Worm (Caenorhabditis elegans) whole organism, L4 larva: Measurements from ENCODE around the gene vrk-1.
A peak's percentile ranks its signal among the peaks of the same experiment; 100 is the strongest.

Experiments
- F26F4.8 ChIP-seq: fragments of 200-800 bp; sonication (Bioruptor generic); conservative IDR thresholded peaks from 2 replicates; pipeline ENCODE4 v1.3.6; 2022; ENCODE audit warnings: missing genetic modification characterization, missing compliant biosample characterization
- F37D6.2 ChIP-seq: sonication (generic microtip); optimal IDR thresholded peaks from 2 replicates; lab custom pipeline; 2016; ENCODE audit warnings: mild to moderate bottlenecking, missing genetic modification characterization, missing compliant biosample characterization
- F44E2.7 ChIP-seq: fragments of 200-800 bp; sonication (Bioruptor generic); IDR thresholded peaks from 2 replicates; pipeline ENCODE4 v2.1.2; 2022; ENCODE audit warnings: missing genetic modification characterization, missing compliant biosample characterization
- T20F7.1 ChIP-seq: fragments of 200-800 bp; sonication (Bioruptor generic); optimal IDR thresholded peaks from 2 replicates; lab custom pipeline; 2018; ENCODE audit warnings: mild to moderate bottlenecking, missing genetic modification characterization, missing compliant biosample characterization
- T26A8.4 ChIP-seq: fragments of 200-800 bp; sonication (Bioruptor generic); IDR thresholded peaks from 2 replicates; pipeline ENCODE4 v1.3.6; 2022; ENCODE audit warnings: missing genetic modification characterization, missing compliant biosample characterization
- Y105C5A.15 ChIP-seq: fragments of 200-800 bp; sonication (Bioruptor generic); IDR thresholded peaks from 2 replicates; pipeline ENCODE4 v1.3.6; 2022; ENCODE audit warnings: missing genetic modification characterization, missing compliant biosample characterization
- Y5F2A.4 ChIP-seq: fragments of 200-800 bp; sonication (Bioruptor generic); optimal IDR thresholded peaks from 2 replicates; lab custom pipeline; 2018; ENCODE audit warnings: mild to moderate bottlenecking, missing genetic modification characterization, missing compliant biosample characterization
- ZK337.2 ChIP-seq: fragments of 200-800 bp; sonication (Bioruptor generic); IDR thresholded peaks from 2 replicates; pipeline ENCODE4 v1.3.6; 2022; ENCODE audit warnings: missing genetic modification reagents, missing genetic modification characterization, missing compliant biosample characterization
- aha-1 ChIP-seq: fragments of 150-350 bp; peaks from one replicate; lab custom pipeline; 2014; ENCODE audit warnings: missing biosample characterization, missing genetic modification characterization
- attf-4 ChIP-seq: sonication (generic microtip); optimal IDR thresholded peaks from 3 replicates; lab custom pipeline; 2017; ENCODE audit warnings: missing biosample characterization, missing genetic modification characterization
- ceh-20 ChIP-seq: fragments of 200-800 bp; sonication (Bioruptor generic); IDR thresholded peaks from 2 replicates; pipeline ENCODE4 v1.3.6; 2022; ENCODE audit warnings: missing genetic modification reagents, missing genetic modification characterization, missing compliant biosample characterization
- ceh-32 ChIP-seq: sonication (generic microtip); optimal IDR thresholded peaks from 2 replicates; lab custom pipeline; 2016; ENCODE audit warnings: mild to moderate bottlenecking, missing genetic modification characterization, missing compliant biosample characterization; ENCODE audit not compliant: poor library complexity
- ceh-62 ChIP-seq: sonication (generic microtip); optimal IDR thresholded peaks from 2 replicates; lab custom pipeline; 2017; ENCODE audit warnings: missing biosample characterization, missing genetic modification characterization
- ces-1 ChIP-seq: fragments of 150-350 bp; sonication (generic microtip); optimal IDR thresholded peaks from 4 replicates; lab custom pipeline; 2014; ENCODE audit warnings: missing biosample characterization, missing genetic modification reagents, missing genetic modification characterization
- dpl-1 ChIP-seq: fragments of 150-350 bp; optimal IDR thresholded peaks from 2 replicates; lab custom pipeline; 2014; ENCODE audit warnings: missing biosample characterization, missing genetic modification reagents, missing genetic modification characterization
- egl-43 ChIP-seq: fragments of 200-800 bp; sonication (Bioruptor generic); IDR thresholded peaks from 2 replicates; pipeline ENCODE4 v1.3.6; 2022; ENCODE audit warnings: missing genetic modification reagents, missing genetic modification characterization, missing compliant biosample characterization
- hlh-11 ChIP-seq: fragments of 200-800 bp; sonication (Bioruptor generic); optimal IDR thresholded peaks from 2 replicates; lab custom pipeline; 2018; ENCODE audit warnings: mild to moderate bottlenecking, missing genetic modification characterization, missing compliant biosample characterization
- lim-7 ChIP-seq: fragments of 200-800 bp; sonication (Bioruptor generic); IDR thresholded peaks from 2 replicates; pipeline ENCODE4 v1.3.6; 2022; ENCODE audit warnings: missing genetic modification characterization, missing compliant biosample characterization
- lin-38 ChIP-seq: fragments of 200-800 bp; sonication (Bioruptor generic); IDR thresholded peaks from 2 replicates; pipeline ENCODE4 v1.3.6; 2022; ENCODE audit warnings: missing genetic modification reagents, missing genetic modification characterization, missing compliant biosample characterization
- lir-3 ChIP-seq: sonication (generic microtip); optimal IDR thresholded peaks from 2 replicates; lab custom pipeline; 2016; ENCODE audit warnings: mild to moderate bottlenecking, missing genetic modification characterization, missing compliant biosample characterization
- lsy-2 ChIP-seq, 2 experiments: fragments of 150-350 bp in 1 of 2; sonication (generic microtip) in 1 of 2; optimal IDR thresholded peaks; 2 replicates each; lab custom pipeline; 2014 to 2017; ENCODE audit warnings: missing biosample characterization in 2 of 2, missing genetic modification characterization in 2 of 2
- mdt-29 ChIP-seq: fragments of 200-800 bp; sonication (Bioruptor generic); IDR thresholded peaks from 2 replicates; pipeline ENCODE4 v1.3.6; 2022; ENCODE audit warnings: missing genetic modification reagents, missing genetic modification characterization, missing compliant biosample characterization
- mes-2 ChIP-seq: sonication (generic microtip); optimal IDR thresholded peaks from 2 replicates; lab custom pipeline; 2016; ENCODE audit warnings: missing genotype, mild to moderate bottlenecking, missing genetic modification characterization, missing compliant biosample characterization; ENCODE audit not compliant: poor library complexity, severe bottlenecking
- mxl-2 ChIP-seq: fragments of 200-800 bp; sonication (Bioruptor generic); conservative IDR thresholded peaks from 2 replicates; pipeline ENCODE4 v1.3.6; 2022; ENCODE audit warnings: missing genetic modification reagents, missing genetic modification characterization, missing compliant biosample characterization
- mxl-3 ChIP-seq: fragments of 200-800 bp; sonication (Bioruptor generic); optimal IDR thresholded peaks from 2 replicates; lab custom pipeline; 2018; ENCODE audit warnings: mild to moderate bottlenecking, missing genetic modification characterization, missing compliant biosample characterization
- nhr-102 ChIP-seq: sonication (generic microtip); optimal IDR thresholded peaks from 2 replicates; lab custom pipeline; 2016; ENCODE audit warnings: mild to moderate bottlenecking, missing genetic modification characterization, moderate library complexity, missing compliant biosample characterization
- nhr-237 ChIP-seq: sonication (generic microtip); optimal IDR thresholded peaks from 2 replicates; lab custom pipeline; 2017; ENCODE audit warnings: missing biosample characterization, missing genetic modification characterization
- nhr-42 ChIP-seq: fragments of 200-800 bp; sonication (Bioruptor generic); IDR thresholded peaks from 2 replicates; pipeline ENCODE4 v1.3.6; 2022; ENCODE audit warnings: missing genetic modification characterization, missing compliant biosample characterization
- nhr-6 ChIP-seq: fragments of 150-350 bp; optimal IDR thresholded peaks from 2 replicates; lab custom pipeline; 2014; ENCODE audit warnings: missing biosample characterization, missing genetic modification characterization
- nhr-76 ChIP-seq: fragments of 150-350 bp; optimal IDR thresholded peaks from 2 replicates; lab custom pipeline; 2014; ENCODE audit warnings: missing biosample characterization, missing genetic modification characterization
- nhr-77 ChIP-seq: fragments of 150-350 bp; optimal IDR thresholded peaks from 2 replicates; lab custom pipeline; 2014; ENCODE audit warnings: missing biosample characterization, missing genetic modification characterization
- set-16 ChIP-seq: fragments of 200-800 bp; sonication (Bioruptor generic); IDR thresholded peaks from 2 replicates; pipeline ENCODE4 v1.3.6; 2022; ENCODE audit warnings: missing genetic modification reagents, missing genetic modification characterization, missing compliant biosample characterization
- snpc-1.2 ChIP-seq: fragments of 200-800 bp; sonication (Bioruptor generic); IDR thresholded peaks from 2 replicates; pipeline ENCODE4 v1.3.6; 2022; ENCODE audit warnings: missing genetic modification reagents, missing genetic modification characterization, missing compliant biosample characterization
- tra-1 ChIP-seq: fragments of 200-800 bp; sonication (Bioruptor generic); IDR thresholded peaks from 2 replicates; pipeline ENCODE4 v1.3.6; 2022; ENCODE audit warnings: missing genetic modification reagents, missing genetic modification characterization, missing compliant biosample characterization
- unc-62 ChIP-seq, 3 experiments: fragments of 150-350 bp in 1 of 3; sonication (generic microtip); optimal IDR thresholded peaks in 2 of 3; peaks in 1 of 3; 1 replicate in 1 of 3; 2 replicates in 2 of 3; lab custom pipeline; 2014 to 2017; ENCODE audit warnings: missing biosample characterization in 3 of 3, missing genetic modification characterization in 3 of 3, missing genetic modification reagents in 3 of 3, missing genotype in 1 of 3
- zip-2 ChIP-seq: fragments of 150-350 bp; optimal IDR thresholded peaks from 2 replicates; lab custom pipeline; 2014; ENCODE audit warnings: missing biosample characterization, missing genetic modification characterization
- ztf-11 ChIP-seq: fragments of 150-350 bp; optimal IDR thresholded peaks from 2 replicates; lab custom pipeline; 2014; ENCODE audit warnings: missing biosample characterization, missing genetic modification characterization
- ztf-7 ChIP-seq: fragments of 150-350 bp; optimal IDR thresholded peaks from 2 replicates; lab custom pipeline; 2014; ENCODE audit warnings: missing biosample characterization, missing genetic modification characterization

Gene vrk-1

DNA sequence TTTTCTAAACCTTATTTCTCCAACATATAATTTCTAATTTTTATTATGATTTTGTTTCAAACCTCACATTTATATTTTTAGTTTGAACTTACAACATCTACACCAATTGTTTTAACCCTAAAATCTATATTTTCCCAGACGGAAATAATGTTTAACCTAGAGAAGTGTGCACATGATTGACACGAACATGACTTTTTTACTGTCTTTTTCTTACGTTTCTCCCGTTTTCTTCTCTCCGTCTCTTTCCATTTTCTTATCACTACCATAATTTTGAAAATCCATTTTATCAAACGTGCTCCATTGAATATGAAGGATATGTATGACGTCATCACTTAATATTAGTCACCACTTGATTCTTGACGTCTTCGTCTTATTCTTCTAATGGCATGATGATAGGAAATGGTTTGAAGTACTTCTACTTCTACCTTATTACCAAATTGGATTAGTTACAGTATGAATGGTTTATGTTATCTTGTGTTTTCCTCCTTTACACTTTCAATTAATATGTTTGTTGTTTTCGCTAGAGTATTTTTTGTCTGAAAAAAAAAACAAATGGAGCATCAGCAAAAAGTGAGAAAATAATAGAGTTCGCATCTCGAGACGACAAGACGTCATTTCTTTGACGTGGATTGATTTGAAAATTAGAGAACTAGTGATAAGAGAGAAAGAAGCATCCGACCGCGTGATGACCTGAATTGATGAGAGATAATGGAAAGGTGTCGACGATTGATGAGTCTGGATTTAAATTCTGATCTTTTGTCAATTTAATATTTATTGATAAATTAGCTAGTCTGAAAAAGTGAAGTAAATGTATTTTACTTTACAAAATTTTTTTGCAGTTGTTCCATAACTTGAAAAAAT is 10.4 kb downstream of the vrk-1 start (continued):
- peak; percentile 59; the same call in 1 of the 2 replicates for TF ChIP-seq ceh-20
- no peak for TF ChIP-seq ztf-11 (tag; lab: Kevin White, UChicago)
- no peak for TF ChIP-seq ceh-62 (tag; lab: Kevin White, UChicago)
- no peak for TF ChIP-seq nhr-237
- peak; percentile 43 for TF ChIP-seq T20F7.1 (GFP tag; lab: Kevin White, UChicago)
- TF ChIP-seq unc-62 (GFP tag; optimal IDR thresholded peaks at IDR 0.05 in 1 of 2; lab: Kevin White, UChicago), result peak; percentile 86 to 98
- no peak for TF ChIP-seq unc-62 (tag; optimal IDR thresholded peaks at IDR 0.05; lab: Kevin White, UChicago)
- peak; percentile 70 for TF ChIP-seq tra-1 (GFP tag; lab: Robert Waterston, UW)
- peak in 1 of 2 experiments; percentile 8 for TF ChIP-seq lsy-2 (tag; optimal IDR thresholded peaks at IDR 0.05; lab: Kevin White, UChicago)
- TF ChIP-seq ztf-7 (tag; lab: Kevin White, UChicago), result no peak
- TF ChIP-seq F37D6.2 (tag; lab: Kevin White, UChicago), result no peak
- TF ChIP-seq dpl-1 (GFP tag; lab: Kevin White, UChicago), result peak; percentile 15
- 0 out of 2 replicates have a peak, but pooled peaks have one; percentile 15 for TF ChIP-seq mdt-29 (GFP tag; lab: Robert Waterston, UW)
- TF ChIP-seq ceh-32 (tag; lab: Kevin White, UChicago), result no peak
- TF ChIP-seq lir-3 (tag; lab: Kevin White, UChicago), result no peak
- peak; percentile 77 for TF ChIP-seq hlh-11 (tag; lab: Kevin White, UChicago)
- TF ChIP-seq mes-2, result peak; percentile 24
- TF ChIP-seq ZK337.2 (GFP tag; lab: Robert Waterston, UW), result no peak
- TF ChIP-seq Y5F2A.4, result no peak
- no peak for TF ChIP-seq F44E2.7
- TF ChIP-seq nhr-77 (tag; lab: Kevin White, UChicago), result peak; percentile 45

DNA sequence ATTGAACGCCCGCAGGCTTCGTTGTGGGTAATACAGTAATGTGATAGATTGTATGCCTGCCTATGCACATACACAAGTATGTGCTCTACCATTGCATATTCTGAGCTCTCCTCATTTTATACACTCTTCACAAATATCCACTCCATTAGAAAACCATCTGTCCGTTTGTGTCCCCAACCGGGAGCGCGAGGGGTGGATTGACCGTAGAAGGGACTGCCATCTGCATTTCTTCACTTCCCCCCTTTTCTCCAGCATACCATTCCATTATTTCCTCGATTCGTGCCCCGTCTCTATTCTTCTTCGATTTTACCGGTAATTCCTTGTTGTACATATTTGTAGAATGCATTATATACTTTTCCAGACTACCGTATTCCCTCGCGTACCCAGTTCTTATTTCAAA is 11.4 kb downstream of the vrk-1 start:
- no peak for TF ChIP-seq snpc-1.2
- peak; percentile 55; the same call in 1 of the 2 replicates for TF ChIP-seq nhr-42 (GFP tag; lab: Robert Waterston, UW)
- TF ChIP-seq mxl-3, result no peak
- TF ChIP-seq dpl-1 (GFP tag; lab: Kevin White, UChicago), result no peak
- no peak for TF ChIP-seq tra-1 (GFP tag; lab: Robert Waterston, UW)
- TF ChIP-seq nhr-102 (tag; lab: Kevin White, UChicago), result no peak
- no peak for TF ChIP-seq T26A8.4 (GFP tag; lab: Robert Waterston, UW)
- no peak for TF ChIP-seq attf-4 (tag; lab: Kevin White, UChicago)
- 0 out of 2 replicates have a peak, but pooled peaks have one; percentile 7 for TF ChIP-seq egl-43 (GFP tag; lab: Robert Waterston, UW)
- no peak for TF ChIP-seq lin-38 (GFP tag; lab: Robert Waterston, UW)
- no peak for TF ChIP-seq set-16 (GFP tag; lab: Robert Waterston, UW)
- TF ChIP-seq zip-2 (tag; lab: Kevin White, UChicago), result no peak
- TF ChIP-seq lim-7 (GFP tag; lab: Robert Waterston, UW), result no peak
- 0 out of 2 replicates have a peak, but pooled peaks have one; percentile 52 for TF ChIP-seq F26F4.8 (GFP tag; lab: Robert Waterston, UW)
- TF ChIP-seq Y105C5A.15 (GFP tag; lab: Robert Waterston, UW), result no peak
- no peak for TF ChIP-seq ces-1
- no peak for TF ChIP-seq nhr-76 (tag; lab: Kevin White, UChicago)
- TF ChIP-seq aha-1 (tag; lab: Kevin White, UChicago), result peak; percentile 92
- TF ChIP-seq nhr-6 (tag; lab: Kevin White, UChicago), result no peak
- no peak for TF ChIP-seq mxl-2 (GFP tag; lab: Robert Waterston, UW)
- no peak for TF ChIP-seq nhr-237
- TF ChIP-seq unc-62 (GFP tag; optimal IDR thresholded peaks at IDR 0.05 in 1 of 2; lab: Kevin White, UChicago), result peak in 1 of 2 experiments; percentile 46
- no peak for TF ChIP-seq unc-62 (tag; optimal IDR thresholded peaks at IDR 0.05; lab: Kevin White, UChicago)
